Worm (Caenorhabditis elegans): Measurements from ENCODE around the gene C06H2.7.
A peak's percentile ranks its signal among the peaks of the same experiment; 100 is the strongest.

C06H2.7 gene

DNA sequence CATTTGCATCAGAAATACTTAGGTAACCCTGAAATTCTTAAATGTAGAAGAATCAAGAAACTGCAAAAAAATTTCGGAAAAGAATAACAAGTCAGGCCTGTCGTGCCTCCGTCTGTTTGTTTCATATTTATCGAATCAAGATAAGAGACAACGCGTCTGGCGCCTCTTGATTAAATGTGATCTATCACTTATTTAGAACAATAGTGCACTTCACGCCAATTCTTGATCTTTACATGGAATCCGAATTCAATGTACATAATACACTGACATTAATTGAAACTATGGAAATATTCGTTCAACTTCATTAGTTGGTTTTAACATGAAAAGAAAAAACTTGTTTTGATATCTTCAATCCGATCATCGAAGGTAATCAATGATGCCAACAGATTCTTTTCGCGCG lies 22.1 kb downstream of the C06H2.7 start, which contains the start of gene mboa-2:
Gene mboa-2 (minus strand): TSS at position 28 of the 400 bp plus-strand sequence.
- TF ChIP-seq ceh-82 (tag; optimal IDR thresholded peaks at IDR 0.05): no peak
- TF ChIP-seq crh-2 (tag; optimal IDR thresholded peaks at IDR 0.05): peak; percentile 50
- no peak for TF ChIP-seq ztf-1 (GFP tag; conservative IDR thresholded peaks at IDR 0.05)
- peak; percentile 30 for TF ChIP-seq nhr-25 (tag; optimal IDR thresholded peaks at IDR 0.05)
- TF ChIP-seq ceh-16 (tag; optimal IDR thresholded peaks at IDR 0.05): no peak
- peak; percentile 37 for TF ChIP-seq gmeb-1 (tag; optimal IDR thresholded peaks at IDR 0.05)
- TF ChIP-seq nhr-129 (tag; optimal IDR thresholded peaks at IDR 0.05): peak; percentile 43
- peak; percentile 56 for TF ChIP-seq ztf-4 (tag; optimal IDR thresholded peaks at IDR 0.05)
- peak; percentile 59 for TF ChIP-seq nhr-6 (tag; optimal IDR thresholded peaks at IDR 0.05)
- TF ChIP-seq nhr-77 (tag; optimal IDR thresholded peaks at IDR 0.05): peak; percentile 22
- TF ChIP-seq sem-4 (tag; optimal IDR thresholded peaks at IDR 0.05): peak; percentile 25
- peak; percentile 23 to 41 for TF ChIP-seq lsy-2 (tag; optimal IDR thresholded peaks at IDR 0.05)
- peak; percentile 58 for TF ChIP-seq sma-3 (GFP tag; optimal IDR thresholded peaks at IDR 0.05)
- peak; percentile 72 for TF ChIP-seq lin-13 (GFP tag; optimal IDR thresholded peaks at IDR 0.05)
- peak; percentile 28 for TF ChIP-seq F13H6.1 (tag; optimal IDR thresholded peaks at IDR 0.05)
- no peak for TF ChIP-seq ztf-11 (tag; optimal IDR thresholded peaks at IDR 0.05)
- TF ChIP-seq sma-9 (GFP tag; optimal IDR thresholded peaks at IDR 0.05): peak; percentile 51
- TF ChIP-seq sma-9 (tag; optimal IDR thresholded peaks at IDR 0.05): no peak
- no peak for TF ChIP-seq aly-2 (tag; optimal IDR thresholded peaks at IDR 0.05)

DNA sequence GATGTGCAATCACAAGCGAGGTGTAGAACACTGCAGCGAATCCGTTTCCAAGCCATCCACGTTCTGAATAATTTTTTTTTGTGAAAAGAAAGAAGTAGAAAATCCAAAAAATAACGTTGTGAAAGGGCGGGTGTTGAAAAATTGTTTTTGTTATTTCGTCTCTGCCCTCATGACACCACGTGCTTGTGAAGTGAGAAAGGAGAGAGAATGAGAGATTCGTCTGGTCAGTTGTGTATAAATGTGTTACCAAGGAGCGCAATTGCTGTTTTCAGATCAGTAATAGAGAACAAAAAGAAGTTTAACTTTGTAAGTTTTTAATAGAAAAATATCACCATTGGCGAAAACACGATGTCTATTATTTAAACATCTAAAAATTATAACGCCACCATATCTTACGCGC lies 23.3 kb downstream of the C06H2.7 start:
- TF ChIP-seq ceh-82 (tag; optimal IDR thresholded peaks at IDR 0.05) (no peak), zag-1 (tag; optimal IDR thresholded peaks at IDR 0.05) (no peak), unc-55 (GFP tag; optimal IDR thresholded peaks at IDR 0.05) (peak; percentile 24), egl-27 (tag; optimal IDR thresholded peaks at IDR 0.05) (no peak), nhr-25 (tag; optimal IDR thresholded peaks at IDR 0.05) (peak; percentile 60), unc-39 (tag; optimal IDR thresholded peaks at IDR 0.05) (no peak), F13H6.1 (tag; optimal IDR thresholded peaks at IDR 0.05) (peak; percentile 3), nhr-6 (tag; optimal IDR thresholded peaks at IDR 0.05) (no peak), ceh-16 (tag; optimal IDR thresholded peaks at IDR 0.05) (no peak), ama-1 (optimal IDR thresholded peaks at IDR 0.05) (peak; percentile 9), elt-3 (tag; optimal IDR thresholded peaks at IDR 0.05) (no peak), mdl-1 (tag; optimal IDR thresholded peaks at IDR 0.05) (peak; percentile 42 to 61), nhr-77 (tag; optimal IDR thresholded peaks at IDR 0.05) (no peak), ZK546.5 (tag; optimal IDR thresholded peaks at IDR 0.05) (no peak), lsy-2 (tag; optimal IDR thresholded peaks at IDR 0.05) (peak in 1 of 2 experiments; percentile 62), skn-1 (tag; optimal IDR thresholded peaks at IDR 0.05) (no peak), nhr-129 (tag; optimal IDR thresholded peaks at IDR 0.05) (peak; percentile 85), fos-1 (tag; optimal IDR thresholded peaks at IDR 0.05) (peak; percentile 23), lin-39 (tag; optimal IDR thresholded peaks at IDR 0.05) (no peak), crh-2 (tag; optimal IDR thresholded peaks at IDR 0.05) (peak; percentile 34), sma-9 (GFP tag; optimal IDR thresholded peaks at IDR 0.05) (peak; percentile 39), sma-9 (tag; optimal IDR thresholded peaks at IDR 0.05) (no peak), C34F6.9 (tag; optimal IDR thresholded peaks at IDR 0.05) (peak; percentile 74)

DNA sequence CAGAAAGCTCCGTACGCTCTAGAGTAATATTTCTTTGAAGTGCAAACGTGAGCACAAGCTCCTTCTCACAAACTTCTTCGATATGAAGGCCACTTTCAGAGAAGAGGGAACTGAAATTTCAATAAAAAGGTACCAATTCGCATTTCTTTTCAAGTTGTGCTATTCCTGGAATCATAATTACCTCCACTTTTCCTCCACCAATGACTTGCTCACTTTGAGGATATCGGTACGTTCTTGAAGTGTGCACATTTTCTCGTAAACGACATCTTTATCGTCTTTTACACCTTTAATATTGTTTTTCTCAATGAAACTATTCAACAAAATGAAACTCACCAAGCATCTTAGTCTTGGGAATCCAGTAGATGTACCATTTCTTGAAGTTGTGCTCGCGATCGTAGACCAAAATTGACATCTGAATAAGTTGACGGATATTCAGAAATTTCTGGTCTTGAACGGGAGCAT lies 25.3 kb downstream of the C06H2.7 start, which contains the start of gene scb-1:
Gene scb-1 (minus strand): TSS at position 412 of the 462 bp plus-strand sequence.
- TF ChIP-seq nhr-129 (tag; optimal IDR thresholded peaks at IDR 0.05) (peak; percentile 2), nhr-25 (tag; optimal IDR thresholded peaks at IDR 0.05) (peak; percentile 8), mdl-1 (tag; optimal IDR thresholded peaks at IDR 0.05) (no peak), lin-11 (tag; optimal IDR thresholded peaks at IDR 0.05) (no peak), Y55F3AM.14 (GFP tag; optimal IDR thresholded peaks at IDR 0.05) (peak; percentile 26)

DNA sequence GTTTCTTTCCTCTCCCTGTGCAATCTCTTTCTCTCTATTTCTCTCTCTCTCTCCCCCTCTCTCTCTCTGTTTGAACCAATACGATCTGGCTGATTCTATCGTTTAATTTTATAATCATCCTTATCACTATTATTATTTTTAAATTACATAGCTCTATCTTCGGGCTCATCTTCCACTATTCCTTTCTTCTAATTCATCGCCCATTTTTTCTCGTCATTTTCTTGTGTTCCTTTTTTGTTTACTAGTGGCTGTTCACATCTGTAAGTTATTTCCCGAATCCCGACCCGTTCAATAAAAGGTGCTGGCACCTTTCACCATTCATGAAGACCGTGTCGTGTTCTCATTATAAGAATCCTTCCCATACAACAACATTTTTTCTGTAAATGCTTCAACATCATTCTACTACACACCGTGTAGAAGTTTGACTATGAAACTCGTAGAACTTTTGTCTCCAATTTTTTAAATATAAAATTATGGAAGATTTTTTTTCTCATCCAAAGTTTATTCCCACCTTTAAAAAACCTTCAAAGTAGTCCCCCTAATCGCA lies 26.3 kb downstream of the C06H2.7 start:
- TF ChIP-seq sma-3 (GFP tag; optimal IDR thresholded peaks at IDR 0.05) (peak; percentile 28), ceh-82 (tag; optimal IDR thresholded peaks at IDR 0.05) (no peak), sem-4 (tag; optimal IDR thresholded peaks at IDR 0.05) (no peak), ztf-4 (tag; optimal IDR thresholded peaks at IDR 0.05) (peak; percentile 30), ama-1 (optimal IDR thresholded peaks at IDR 0.05) (peak; percentile 77), aly-2 (tag; optimal IDR thresholded peaks at IDR 0.05) (no peak), lsy-2 (tag; optimal IDR thresholded peaks at IDR 0.05) (peak in 1 of 2 experiments; percentile 48), skn-1 (tag; optimal IDR thresholded peaks at IDR 0.05) (no peak), nhr-10 (tag; optimal IDR thresholded peaks at IDR 0.05) (no peak), C34F6.9 (tag; optimal IDR thresholded peaks at IDR 0.05) (no peak), crh-2 (tag; optimal IDR thresholded peaks at IDR 0.05) (no peak), unc-39 (tag; optimal IDR thresholded peaks at IDR 0.05) (no peak), fos-1 (tag; optimal IDR thresholded peaks at IDR 0.05) (no peak), sma-9 (GFP tag; optimal IDR thresholded peaks at IDR 0.05) (peak; percentile 12), sma-9 (tag; optimal IDR thresholded peaks at IDR 0.05) (no peak), nhr-129 (tag; optimal IDR thresholded peaks at IDR 0.05) (peak; percentile 6), nhr-12 (tag; optimal IDR thresholded peaks at IDR 0.05) (no peak), mab-5 (tag; optimal IDR thresholded peaks at IDR 0.05) (no peak), ZK546.5 (tag; optimal IDR thresholded peaks at IDR 0.05) (no peak), ceh-16 (tag; optimal IDR thresholded peaks at IDR 0.05) (no peak), nhr-11 (tag; optimal IDR thresholded peaks at IDR 0.05) (no peak), alr-1 (tag; optimal IDR thresholded peaks at IDR 0.05) (no peak), zag-1 (tag; optimal IDR thresholded peaks at IDR 0.05) (no peak), lin-11 (tag; optimal IDR thresholded peaks at IDR 0.05) (no peak), elt-3 (tag; optimal IDR thresholded peaks at IDR 0.05) (no peak)

Data from whole organism, L2 larva.